Fruit fly (Drosophila melanogaster) whole organism, embryonic: ENCODE results near the gene CG9452.

ENCODE experiments used
- B-H2 ChIP-seq: fragments of 200-800 bp; sonication (Bioruptor generic); optimal IDR thresholded peaks from 2 replicates; lab custom pipeline; 2018; ENCODE audit warnings: missing biosample characterization, mild to moderate bottlenecking, missing genetic modification characterization
- BtbVII ChIP-seq: fragments of 200-800 bp; sonication (Bioruptor generic); optimal IDR thresholded peaks from 3 replicates; lab custom pipeline; 2017; ENCODE audit warnings: missing biosample characterization, mild to moderate bottlenecking, missing genetic modification characterization
- CG10267 ChIP-seq: fragments of 200-800 bp; sonication (Bioruptor generic); optimal IDR thresholded peaks from 2 replicates; lab custom pipeline; 2018; ENCODE audit warnings: missing biosample characterization, mild to moderate bottlenecking, missing genetic modification characterization, moderate library complexity
- CG10543 ChIP-seq: fragments of 200-800 bp; sonication (Bioruptor generic); optimal IDR thresholded peaks from 3 replicates; lab custom pipeline; 2017; ENCODE audit warnings: missing biosample characterization, mild to moderate bottlenecking, missing genetic modification characterization, moderate library complexity
- CG11560 ChIP-seq: fragments of 200-800 bp; sonication (Bioruptor generic); IDR thresholded peaks from 3 replicates; pipeline ENCODE4 v1.3.6; 2022; ENCODE audit warnings: missing biosample characterization, missing genetic modification characterization
- CG12769 ChIP-seq: fragments of 200-800 bp; sonication (Bioruptor generic); optimal IDR thresholded peaks from 2 replicates; lab custom pipeline; 2019; ENCODE audit warnings: missing biosample characterization, mild to moderate bottlenecking, missing genetic modification characterization, moderate library complexity
- CG13123 ChIP-seq: fragments of 200-800 bp; sonication (Bioruptor generic); optimal IDR thresholded peaks from 2 replicates; lab custom pipeline; 2016; ENCODE audit warnings: missing biosample characterization, missing genetic modification characterization
- CG15514 ChIP-seq: fragments of 200-800 bp; sonication (Bioruptor generic); optimal IDR thresholded peaks from 3 replicates; lab custom pipeline; 2017; ENCODE audit warnings: missing biosample characterization, missing genetic modification characterization, mild to moderate bottlenecking, moderate library complexity, missing genetic modification reagents
- CG16815 ChIP-seq: fragments of 200-800 bp; sonication (Bioruptor generic); optimal IDR thresholded peaks from 3 replicates; lab custom pipeline; 2017; ENCODE audit warnings: missing biosample characterization, mild to moderate bottlenecking, missing genetic modification characterization
- CG16863 ChIP-seq: fragments of 200-800 bp; sonication (Bioruptor generic); optimal IDR thresholded peaks from 3 replicates; lab custom pipeline; 2016; ENCODE audit warnings: missing biosample characterization, missing genetic modification characterization
- CG18011 ChIP-seq: fragments of 200-800 bp; sonication (Bioruptor generic); optimal IDR thresholded peaks from 2 replicates; lab custom pipeline; 2017; ENCODE audit warnings: missing biosample characterization, missing genetic modification characterization, mild to moderate bottlenecking, moderate library complexity, missing genotype
- CG18476 ChIP-seq: fragments of 200-800 bp; sonication (Bioruptor generic); optimal IDR thresholded peaks from 2 replicates; lab custom pipeline; 2016; ENCODE audit warnings: missing biosample characterization, mild to moderate bottlenecking, missing genetic modification characterization
- CG3838 ChIP-seq: fragments of 200-800 bp; sonication (Bioruptor generic); optimal IDR thresholded peaks from 3 replicates; lab custom pipeline; 2016; ENCODE audit warnings: missing biosample characterization, missing genetic modification characterization
- CG4854 ChIP-seq: fragments of 200-800 bp; sonication (Bioruptor generic); optimal IDR thresholded peaks from 2 replicates; lab custom pipeline; 2016; ENCODE audit warnings: missing biosample characterization, missing genetic modification characterization, inconsistent platforms
- CG5953 ChIP-seq: fragments of 200-800 bp; sonication (Bioruptor generic); IDR thresholded peaks from 2 replicates; pipeline ENCODE4 v1.3.6; 2022; ENCODE audit warnings: missing biosample characterization, missing genetic modification characterization
- CG6813 ChIP-seq: fragments of 200-800 bp; sonication (Bioruptor generic); optimal IDR thresholded peaks from 2 replicates; lab custom pipeline; 2017; ENCODE audit warnings: missing biosample characterization, missing genetic modification characterization, mild to moderate bottlenecking, moderate library complexity, missing genetic modification reagents
- CG7271 ChIP-seq: fragments of 200-800 bp; sonication (Bioruptor generic); optimal IDR thresholded peaks from 2 replicates; lab custom pipeline; 2018; ENCODE audit warnings: missing biosample characterization, mild to moderate bottlenecking, missing genetic modification characterization, moderate library complexity
- CG7928 ChIP-seq: fragments of 200-800 bp; sonication (Bioruptor generic); optimal IDR thresholded peaks from 2 replicates; lab custom pipeline; 2017; ENCODE audit warnings: missing biosample characterization, mild to moderate bottlenecking, missing genetic modification characterization
- D19B ChIP-seq: fragments of 200-800 bp; sonication (Bioruptor generic); optimal IDR thresholded peaks from 2 replicates; lab custom pipeline; 2017; ENCODE audit warnings: missing biosample characterization, mild to moderate bottlenecking, missing genetic modification characterization
- Dp ChIP-seq: fragments of 200-800 bp; sonication (Bioruptor generic); optimal IDR thresholded peaks from 2 replicates; lab custom pipeline; 2018; ENCODE audit warnings: missing biosample characterization, mild to moderate bottlenecking, missing genetic modification characterization, moderate library complexity
- E2f2 ChIP-seq: fragments of 200-800 bp; sonication (Bioruptor generic); IDR thresholded peaks from 2 replicates; pipeline ENCODE4 v1.3.6; 2022; ENCODE audit warnings: missing biosample characterization, missing genetic modification characterization
- Ets97D ChIP-seq: fragments of 200-800 bp; sonication (Bioruptor generic); optimal IDR thresholded peaks from 3 replicates; lab custom pipeline; 2016; ENCODE audit warnings: missing biosample characterization, missing genetic modification characterization
- Fer2 ChIP-seq: fragments of 200-800 bp; sonication (Bioruptor generic); optimal IDR thresholded peaks from 2 replicates; lab custom pipeline; 2018; ENCODE audit warnings: missing biosample characterization, mild to moderate bottlenecking, missing genetic modification characterization, moderate library complexity
- Neu2 ChIP-seq: fragments of 200-800 bp; sonication (Bioruptor generic); optimal IDR thresholded peaks from 3 replicates; lab custom pipeline; 2016; ENCODE audit warnings: missing biosample characterization, missing genetic modification characterization, borderline replicate concordance
- Nf-YA ChIP-seq: fragments of 200-800 bp; sonication (Bioruptor generic); IDR thresholded peaks from 2 replicates; pipeline ENCODE4 v1.3.6; 2022; ENCODE audit warnings: missing biosample characterization, missing genetic modification characterization
- Oaz ChIP-seq: fragments of 200-800 bp; sonication (Bioruptor generic); IDR thresholded peaks from 2 replicates; pipeline ENCODE4 v1.3.6; 2022; ENCODE audit warnings: missing biosample characterization, missing genetic modification characterization
- Sin3A ChIP-seq: fragments of >200 bp; optimal IDR thresholded peaks from 2 replicates; lab custom pipeline; 2018
- Sox100B ChIP-seq: fragments of 200-800 bp; sonication (Bioruptor generic); optimal IDR thresholded peaks from 3 replicates; lab custom pipeline; 2018; ENCODE audit warnings: missing biosample characterization, mild to moderate bottlenecking, missing genetic modification characterization
- ap ChIP-seq: fragments of 200-800 bp; sonication (Bioruptor generic); IDR thresholded peaks from 2 replicates; pipeline ENCODE4 v1.3.6; 2022; ENCODE audit warnings: missing biosample characterization, missing genetic modification characterization
- ash1 ChIP-seq: fragments of 200-800 bp; sonication (Bioruptor generic); optimal IDR thresholded peaks from 2 replicates; lab custom pipeline; 2018; ENCODE audit warnings: missing biosample characterization, mild to moderate bottlenecking, missing genetic modification characterization
- bbx ChIP-seq: fragments of 200-800 bp; sonication (Bioruptor generic); IDR thresholded peaks from 2 replicates; pipeline ENCODE4 v1.3.6; 2022; ENCODE audit warnings: missing biosample characterization, missing genetic modification characterization; ENCODE audit not compliant: partially characterized antibody
- bigmax ChIP-seq: fragments of 200-800 bp; sonication (Bioruptor generic); optimal IDR thresholded peaks from 2 replicates; lab custom pipeline; 2018; ENCODE audit warnings: missing biosample characterization, mild to moderate bottlenecking, missing genetic modification characterization
- ci ChIP-seq: fragments of 200-800 bp; sonication (Bioruptor generic); IDR thresholded peaks from 3 replicates; pipeline ENCODE4 v1.3.6; 2022; ENCODE audit warnings: missing biosample characterization, missing genetic modification characterization
- crc ChIP-seq: fragments of 200-800 bp; sonication (Bioruptor generic); optimal IDR thresholded peaks from 2 replicates; lab custom pipeline; 2016; ENCODE audit warnings: missing biosample characterization, missing genetic modification characterization
- croc ChIP-seq: fragments of 200-800 bp; sonication (Bioruptor generic); conservative IDR thresholded peaks from 3 replicates; pipeline ENCODE4 v1.3.6; 2022; ENCODE audit warnings: missing biosample characterization, missing genetic modification characterization
- dysf ChIP-seq: fragments of 200-800 bp; sonication (Bioruptor generic); IDR thresholded peaks from 3 replicates; pipeline ENCODE4 v1.3.6; 2022; ENCODE audit warnings: missing biosample characterization, missing genetic modification characterization
- gce ChIP-seq: fragments of 200-800 bp; sonication (Bioruptor generic); IDR thresholded peaks from 3 replicates; pipeline ENCODE4 v1.3.6; 2022; ENCODE audit warnings: missing biosample characterization, missing genetic modification characterization
- gcm ChIP-seq: fragments of 200-800 bp; sonication (Bioruptor generic); optimal IDR thresholded peaks from 2 replicates; lab custom pipeline; 2019; ENCODE audit warnings: missing biosample characterization, mild to moderate bottlenecking, missing genetic modification characterization, moderate library complexity
- ken ChIP-seq: fragments of 200-800 bp; sonication (Bioruptor generic); IDR thresholded peaks from 3 replicates; pipeline ENCODE4 v1.3.6; 2022; ENCODE audit warnings: missing biosample characterization, missing genetic modification characterization
- nau ChIP-seq: fragments of 200-800 bp; sonication (Bioruptor generic); optimal IDR thresholded peaks from 3 replicates; lab custom pipeline; 2017; ENCODE audit warnings: missing biosample characterization, mild to moderate bottlenecking, missing genetic modification characterization, missing genetic modification reagents
- oc ChIP-seq: fragments of 200-800 bp; sonication (Bioruptor generic); optimal IDR thresholded peaks from 2 replicates; lab custom pipeline; 2018; ENCODE audit warnings: missing biosample characterization, mild to moderate bottlenecking, missing genetic modification characterization, moderate library complexity
- pb ChIP-seq: fragments of 200-800 bp; sonication (Bioruptor generic); optimal IDR thresholded peaks from 3 replicates; lab custom pipeline; 2016; ENCODE audit warnings: missing biosample characterization, missing genetic modification characterization
- peb ChIP-seq: fragments of 200-800 bp; sonication (Bioruptor generic); IDR thresholded peaks from 2 replicates; pipeline ENCODE4 v1.3.6; 2022; ENCODE audit warnings: missing biosample characterization, missing genetic modification characterization
- sc ChIP-seq, 3 experiments: fragments of >200 bp in 2 of 3; fragments of 200-800 bp in 1 of 3; sonication (Bioruptor generic) in 1 of 3; optimal IDR thresholded peaks; 2 replicates in 2 of 3; 3 replicates in 1 of 3; lab custom pipeline; 2017; ENCODE audit warnings: mild to moderate bottlenecking in 1 of 3, missing biosample characterization in 1 of 3, missing genetic modification characterization in 1 of 3, missing genetic modification reagents in 1 of 3
- sr ChIP-seq: fragments of 200-800 bp; sonication (Bioruptor generic); IDR thresholded peaks from 3 replicates; pipeline ENCODE4 v1.3.6; 2022; ENCODE audit warnings: missing biosample characterization, missing genetic modification characterization
- tll ChIP-seq, 2 experiments: fragments of 200-800 bp in 1 of 2; fragments of >200 bp in 1 of 2; sonication (Bioruptor generic) in 1 of 2; optimal IDR thresholded peaks; 2 replicates each; lab custom pipeline; 2017 to 2019; ENCODE audit warnings: missing biosample characterization in 2 of 2, missing genetic modification characterization in 2 of 2, mild to moderate bottlenecking in 1 of 2, moderate library complexity in 1 of 2
- trh ChIP-seq: fragments of 200-800 bp; sonication (Bioruptor generic); optimal IDR thresholded peaks from 2 replicates; lab custom pipeline; 2016; ENCODE audit warnings: missing biosample characterization, missing genetic modification characterization
- ttk ChIP-seq: fragments of 200-800 bp; sonication (Bioruptor generic); IDR thresholded peaks from 2 replicates; pipeline ENCODE4 v2.1.2; 2022; ENCODE audit warnings: missing biosample characterization, missing genetic modification characterization
- zen2 ChIP-seq: fragments of 200-800 bp; sonication (Bioruptor generic); IDR thresholded peaks from 3 replicates; pipeline ENCODE4 v1.3.6; 2022; ENCODE audit warnings: missing biosample characterization, missing genetic modification characterization; ENCODE audit not compliant: partially characterized antibody

Gene CG9452

DNA sequence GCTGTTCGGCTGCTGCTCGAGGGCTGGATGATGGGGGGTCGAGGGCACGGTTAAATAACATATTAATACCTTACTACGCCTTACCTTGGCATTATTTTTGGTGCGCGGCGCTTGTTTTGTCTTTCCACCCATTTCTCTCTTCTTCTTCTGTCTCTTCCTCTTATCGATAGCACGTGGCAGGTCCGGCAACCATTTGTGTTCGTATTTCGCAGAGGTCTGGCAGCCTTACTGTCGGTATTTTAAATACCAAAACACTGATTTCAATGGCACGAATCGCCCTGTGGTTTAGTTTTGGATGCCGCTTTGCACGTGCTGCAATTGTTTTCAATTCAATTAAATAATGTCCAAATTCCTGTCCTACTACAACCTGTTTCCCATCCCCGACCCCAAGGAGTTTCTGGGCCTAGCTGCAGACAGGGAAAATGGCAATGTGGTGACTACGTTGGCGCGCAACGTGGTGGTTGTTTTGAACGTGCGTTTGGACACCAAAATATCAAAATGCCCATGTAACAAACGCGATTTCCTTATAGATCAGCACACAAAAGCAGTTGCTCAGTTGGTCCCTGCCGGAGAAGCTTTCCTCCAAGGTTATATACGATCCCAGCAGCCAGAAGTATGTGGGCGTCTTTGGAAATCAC, 48.6 kb upstream of the CG9452 start, which contains the start of the genes Ltn1 and CG9300 (continued):
- 0 out of 3 replicates have a peak, but pooled peaks have one; percentile 40 for TF ChIP-seq ken (GFP tag; lab: Robert Waterston, UW)
- TF ChIP-seq bigmax (GFP tag; lab: Kevin White, UChicago), result no peak
- no peak for TF ChIP-seq nau
- no peak for TF ChIP-seq ap (GFP tag; lab: Robert Waterston, UW)
- TF ChIP-seq CG10267, result no peak
- TF ChIP-seq gcm (GFP tag; lab: Kevin White, UChicago), result no peak
- peak; percentile 65 for TF ChIP-seq Dp (GFP tag; lab: Kevin White, UChicago)
- TF ChIP-seq E2f2, result peak; percentile 67
- no peak for TF ChIP-seq oc (tag; lab: Kevin White, UChicago)
- TF ChIP-seq ttk, result no peak
- TF ChIP-seq Nf-YA (GFP tag; lab: Robert Waterston, UW), result no peak
- peak; percentile 77 for TF ChIP-seq Ets97D
- TF ChIP-seq bbx (GFP tag; lab: Robert Waterston, UW), result no peak
- TF ChIP-seq CG18011 (GFP tag; lab: Kevin White, UChicago), result no peak
- no peak for TF ChIP-seq CG10543
- no peak for TF ChIP-seq Fer2 (tag; lab: Kevin White, UChicago)
- no peak for TF ChIP-seq CG6813 (GFP tag; lab: Kevin White, UChicago)
- no peak for TF ChIP-seq CG11560 (tag; lab: Robert Waterston, UW)
- no peak for TF ChIP-seq ash1 (GFP tag; lab: Kevin White, UChicago)
- no peak for TF ChIP-seq CG4854 (GFP tag; lab: Kevin White, UChicago)
- TF ChIP-seq CG12769 (tag; lab: Kevin White, UChicago), result no peak
- no peak for TF ChIP-seq croc (GFP tag; lab: Robert Waterston, UW)
- TF ChIP-seq CG7271 (tag; lab: Kevin White, UChicago), result no peak
- no peak for TF ChIP-seq Neu2 (GFP tag; lab: Kevin White, UChicago)
- no peak for TF ChIP-seq Oaz
- no peak for TF ChIP-seq CG5953 (GFP tag; lab: Robert Waterston, UW)
- no peak for TF ChIP-seq D19B (GFP tag; lab: Kevin White, UChicago)
- peak; percentile 83 for TF ChIP-seq Sin3A (lab: Kevin White, UChicago)
- 0 out of 3 replicates have a peak, but pooled peaks have one; percentile 5 for TF ChIP-seq dysf
- TF ChIP-seq trh (GFP tag; lab: Kevin White, UChicago), result no peak
- TF ChIP-seq sr (GFP tag; lab: Robert Waterston, UW), result no peak
- TF ChIP-seq CG13123 (GFP tag; lab: Kevin White, UChicago), result no peak
- peak; percentile 44 for TF ChIP-seq pb (GFP tag; lab: Kevin White, UChicago)
- no peak for TF ChIP-seq peb (GFP tag; lab: Robert Waterston, UW)
- no peak for TF ChIP-seq sc (optimal IDR thresholded peaks at IDR 0.05; lab: Kevin White, UChicago)
- no peak for TF ChIP-seq sc (GFP tag; optimal IDR thresholded peaks at IDR 0.05; lab: Kevin White, UChicago)
- TF ChIP-seq CG16815 (GFP tag; lab: Kevin White, UChicago), result no peak
- TF ChIP-seq CG7928 (GFP tag; lab: Kevin White, UChicago), result no peak
- peak; percentile 81; the same call in 1 of the 3 replicates for TF ChIP-seq ci (GFP tag; lab: Robert Waterston, UW)
- TF ChIP-seq gce (GFP tag; lab: Robert Waterston, UW), result no peak
- no peak for TF ChIP-seq BtbVII (GFP tag; lab: Kevin White, UChicago)
- TF ChIP-seq CG15514 (GFP tag; lab: Kevin White, UChicago), result peak; percentile 74
- TF ChIP-seq zen2 (GFP tag; lab: Robert Waterston, UW), result peak; percentile 12; the same call in 2 of the 3 replicates
- TF ChIP-seq CG3838 (GFP tag; lab: Kevin White, UChicago), result peak; percentile 10
- TF ChIP-seq tll (GFP tag; optimal IDR thresholded peaks at IDR 0.05; lab: Kevin White, UChicago), result no peak
- no peak for TF ChIP-seq CG18476 (GFP tag; lab: Kevin White, UChicago)
- TF ChIP-seq crc (GFP tag; lab: Kevin White, UChicago), result peak; percentile 21
- TF ChIP-seq Sox100B (GFP tag; lab: Kevin White, UChicago), result no peak
- peak; percentile 14 for TF ChIP-seq CG16863 (GFP tag; lab: Kevin White, UChicago)
- TF ChIP-seq B-H2 (GFP tag; lab: Kevin White, UChicago), result no peak
